Worm (Caenorhabditis elegans): Measurements from ENCODE around the gene C25D7.10.

DNA sequence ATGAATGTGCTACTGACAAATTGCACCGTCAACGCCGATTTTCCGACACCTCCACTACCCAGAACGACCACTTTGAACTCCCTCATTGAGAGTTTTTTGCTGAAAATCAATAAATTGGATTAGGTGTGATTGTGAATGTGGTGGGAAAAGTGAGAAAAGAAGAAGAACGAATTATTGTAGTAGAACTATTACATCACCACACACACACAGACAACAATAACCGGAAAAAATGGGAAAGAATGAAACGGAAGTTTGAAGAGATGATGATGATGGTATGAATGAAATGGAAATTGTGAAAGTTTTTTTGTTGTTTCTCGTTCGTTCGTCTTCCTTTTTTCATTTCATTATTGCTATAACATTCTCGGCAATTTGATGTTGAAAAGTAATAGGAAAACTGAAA lies 3.3 kb upstream of the C25D7.10 start, which contains the start of gene rap-2:
- TF ChIP-seq tbx-37 (GFP tag; conservative IDR thresholded peaks at IDR 0.05) (no peak), aly-1 (tag; optimal IDR thresholded peaks at IDR 0.05) (no peak), scrt-1 (GFP tag; IDR thresholded peaks at IDR 0.05) (no peak), flt-1 (GFP tag; IDR thresholded peaks at IDR 0.05) (no peak), ets-7 (tag; optimal IDR thresholded peaks at IDR 0.05) (no peak), ceh-36 (tag; optimal IDR thresholded peaks at IDR 0.05) (no peak), pes-1 (GFP tag; IDR thresholded peaks at IDR 0.05) (no peak), ama-1 (optimal IDR thresholded peaks at IDR 0.05) (no peak), hnd-1 (tag; optimal IDR thresholded peaks at IDR 0.05) (no peak), tbx-11 (GFP tag; IDR thresholded peaks at IDR 0.05) (no peak), tra-4 (tag; optimal IDR thresholded peaks at IDR 0.05) (no peak), sea-1 (GFP tag; conservative IDR thresholded peaks at IDR 0.05) (no peak), ceh-13 (GFP tag; optimal IDR thresholded peaks at IDR 0.05) (no peak)

Data from whole organism, early embryonic.